Worm (Caenorhabditis elegans): Measurements from ENCODE around the gene psf-1.

psf-1 gene

ce11 chrII:10001065-10001464 lies 32.6 kb downstream of the psf-1 start, which contains the start of gene nlt-1:
Gene nlt-1, minus strand, starts transcription at chrII:10001142.
- peak; percentile 60 for TF ChIP-seq gmeb-1 (tag; optimal IDR thresholded peaks at IDR 0.05)
- TF ChIP-seq unc-39 (tag; optimal IDR thresholded peaks at IDR 0.05): no peak
- TF ChIP-seq sma-3 (GFP tag; optimal IDR thresholded peaks at IDR 0.05): no peak
- no peak for TF ChIP-seq ztf-11 (tag; optimal IDR thresholded peaks at IDR 0.05)
- peak; percentile 58 for TF ChIP-seq F13H6.1 (tag; optimal IDR thresholded peaks at IDR 0.05)
- no peak for TF ChIP-seq sem-4 (tag; optimal IDR thresholded peaks at IDR 0.05)
- TF ChIP-seq Y55F3AM.14 (GFP tag; optimal IDR thresholded peaks at IDR 0.05): no peak
- no peak for TF ChIP-seq ZK546.5 (tag; optimal IDR thresholded peaks at IDR 0.05)
- no peak for TF ChIP-seq nhr-11 (tag; optimal IDR thresholded peaks at IDR 0.05)
- no peak for TF ChIP-seq mbf-1 (tag; optimal IDR thresholded peaks at IDR 0.05)
- TF ChIP-seq peb-1 (tag; optimal IDR thresholded peaks at IDR 0.05): no peak
- no peak for TF ChIP-seq skn-1 (tag; optimal IDR thresholded peaks at IDR 0.05)
- no peak for TF ChIP-seq ceh-16 (tag; optimal IDR thresholded peaks at IDR 0.05)
- TF ChIP-seq ztf-1 (GFP tag; conservative IDR thresholded peaks at IDR 0.05): no peak
- TF ChIP-seq zag-1 (tag; optimal IDR thresholded peaks at IDR 0.05): no peak
- TF ChIP-seq mdl-1 (tag; optimal IDR thresholded peaks at IDR 0.05): no peak
- no peak for TF ChIP-seq ztf-4 (tag; optimal IDR thresholded peaks at IDR 0.05)
- no peak for TF ChIP-seq C34F6.9 (tag; optimal IDR thresholded peaks at IDR 0.05)
- TF ChIP-seq elt-1 (tag; optimal IDR thresholded peaks at IDR 0.05): no peak
- TF ChIP-seq ama-1 (optimal IDR thresholded peaks at IDR 0.05): no peak
- TF ChIP-seq lin-13 (GFP tag; optimal IDR thresholded peaks at IDR 0.05): no peak
- peak; percentile 5 for TF ChIP-seq egl-27 (tag; optimal IDR thresholded peaks at IDR 0.05)
- TF ChIP-seq snpc-4 (tag; optimal IDR thresholded peaks at IDR 0.05): no peak
- no peak for TF ChIP-seq nhr-10 (tag; optimal IDR thresholded peaks at IDR 0.05)
- peak; percentile 40 for TF ChIP-seq sma-9 (GFP tag; optimal IDR thresholded peaks at IDR 0.05)
- TF ChIP-seq sma-9 (tag; optimal IDR thresholded peaks at IDR 0.05): no peak
- no peak for TF ChIP-seq nhr-77 (tag; optimal IDR thresholded peaks at IDR 0.05)
- TF ChIP-seq ceh-82 (tag; optimal IDR thresholded peaks at IDR 0.05): no peak
- no peak for TF ChIP-seq unc-62 (GFP tag; optimal IDR thresholded peaks at IDR 0.05)
- TF ChIP-seq dmd-4 (tag; optimal IDR thresholded peaks at IDR 0.05): no peak
- no peak for TF ChIP-seq nhr-21 (tag; optimal IDR thresholded peaks at IDR 0.05)
- no peak for TF ChIP-seq elt-3 (tag; optimal IDR thresholded peaks at IDR 0.05)
- no peak for TF ChIP-seq nhr-237 (tag; optimal IDR thresholded peaks at IDR 0.05)
- TF ChIP-seq nhr-129 (tag; optimal IDR thresholded peaks at IDR 0.05): no peak
- TF ChIP-seq unc-55 (GFP tag; optimal IDR thresholded peaks at IDR 0.05): no peak
- TF ChIP-seq crh-2 (tag; optimal IDR thresholded peaks at IDR 0.05): peak; percentile 46
- no peak for TF ChIP-seq aly-2 (tag; optimal IDR thresholded peaks at IDR 0.05)
- TF ChIP-seq blmp-1 (tag; optimal IDR thresholded peaks at IDR 0.05; ENCODE audit: insufficient read depth): no peak
- TF ChIP-seq nhr-6 (tag; optimal IDR thresholded peaks at IDR 0.05): no peak
- TF ChIP-seq nhr-23 (tag; optimal IDR thresholded peaks at IDR 0.05): no peak
- no peak for TF ChIP-seq lin-39 (tag; optimal IDR thresholded peaks at IDR 0.05)
- no peak for TF ChIP-seq nhr-25 (tag; optimal IDR thresholded peaks at IDR 0.05)
- no peak for TF ChIP-seq mab-5 (tag; optimal IDR thresholded peaks at IDR 0.05)
- TF ChIP-seq fos-1 (tag; optimal IDR thresholded peaks at IDR 0.05): peak; percentile 88
- no peak for TF ChIP-seq alr-1 (tag; optimal IDR thresholded peaks at IDR 0.05)
- TF ChIP-seq lin-11 (tag; optimal IDR thresholded peaks at IDR 0.05): no peak
- no peak for TF ChIP-seq lsy-2 (tag; optimal IDR thresholded peaks at IDR 0.05)

- TF ChIP-seq snpc-4 (tag; optimal IDR thresholded peaks at IDR 0.05) (no peak), ZK546.5 (tag; optimal IDR thresholded peaks at IDR 0.05) (no peak), mdl-1 (tag; optimal IDR thresholded peaks at IDR 0.05) (no peak), elt-3 (tag; optimal IDR thresholded peaks at IDR 0.05) (no peak), nhr-129 (tag; optimal IDR thresholded peaks at IDR 0.05) (no peak), unc-55 (GFP tag; optimal IDR thresholded peaks at IDR 0.05) (no peak), crh-2 (tag; optimal IDR thresholded peaks at IDR 0.05) (no peak), alr-1 (tag; optimal IDR thresholded peaks at IDR 0.05) (no peak)
Observed at ce11 chrII:10001546-10001945, 33.1 kb downstream of the psf-1 start, which contains the start of gene ZK892.3. Gene ZK892.3, plus strand, starts transcription at chrII:10001846.
